Worm (Caenorhabditis elegans) whole organism, L2 larva: ENCODE measurements around the gene C02F5.10.

Experiments used
- Y55F3AM.14 ChIP-seq: fragments of 200-800 bp; sonication (Bioruptor generic); optimal IDR thresholded peaks from 2 replicates; lab custom pipeline; 2018; ENCODE audit warnings: mild to moderate bottlenecking, missing genetic modification characterization, missing compliant biosample characterization
- alr-1 ChIP-seq: fragments of 150-350 bp; optimal IDR thresholded peaks from 2 replicates; lab custom pipeline; 2014; ENCODE audit warnings: missing biosample characterization, missing genetic modification characterization
- ama-1 ChIP-seq: fragments of 150-350 bp; optimal IDR thresholded peaks from 2 replicates; lab custom pipeline; 2018; ENCODE audit warnings: inconsistent platforms
- blmp-1 ChIP-seq: sonication (generic microtip); optimal IDR thresholded peaks from 2 replicates; lab custom pipeline; 2017; ENCODE audit warnings: missing genetic modification characterization, mild to moderate bottlenecking, missing compliant biosample characterization, antibody characterized with exemption, moderate library complexity; ENCODE audit not compliant: insufficient read depth
- ceh-82 ChIP-seq: fragments of 150-350 bp; optimal IDR thresholded peaks from 2 replicates; lab custom pipeline; 2014; ENCODE audit warnings: missing biosample characterization, missing genetic modification characterization
- mdl-1 ChIP-seq, 2 experiments: fragments of 150-350 bp in 1 of 2; sonication (generic microtip) in 1 of 2; optimal IDR thresholded peaks; 2 replicates each; lab custom pipeline; 2017; ENCODE audit warnings: missing biosample characterization in 2 of 2, missing genetic modification characterization in 2 of 2
- nhr-10 ChIP-seq: sonication (generic microtip); optimal IDR thresholded peaks from 2 replicates; lab custom pipeline; 2017; ENCODE audit warnings: missing biosample characterization, missing genetic modification characterization
- nhr-23 ChIP-seq: fragments of 150-350 bp; optimal IDR thresholded peaks from 2 replicates; lab custom pipeline; 2014; ENCODE audit warnings: missing biosample characterization, missing genetic modification reagents, missing genetic modification characterization
- nhr-237 ChIP-seq: fragments of 150-350 bp; optimal IDR thresholded peaks from 2 replicates; lab custom pipeline; 2014; ENCODE audit warnings: missing biosample characterization, missing genetic modification characterization
- unc-39 ChIP-seq: fragments of 150-350 bp; optimal IDR thresholded peaks from 2 replicates; lab custom pipeline; 2014; ENCODE audit warnings: missing biosample characterization, missing genetic modification characterization
- zag-1 ChIP-seq: fragments of 150-350 bp; optimal IDR thresholded peaks from 2 replicates; lab custom pipeline; 2014; ENCODE audit warnings: missing biosample characterization, missing genetic modification characterization
- ztf-11 ChIP-seq: sonication (generic microtip); optimal IDR thresholded peaks from 2 replicates; lab custom pipeline; 2017; ENCODE audit warnings: missing biosample characterization, missing genetic modification characterization
- ztf-4 ChIP-seq: fragments of 150-350 bp; optimal IDR thresholded peaks from 2 replicates; lab custom pipeline; 2014; ENCODE audit warnings: missing biosample characterization, missing genetic modification characterization

- no peak for TF ChIP-seq blmp-1
- no peak for TF ChIP-seq ceh-82 (tag; lab: Kevin White, UChicago)
- no peak for TF ChIP-seq ztf-4 (tag; lab: Kevin White, UChicago)
- TF ChIP-seq zag-1 (tag; lab: Kevin White, UChicago): no peak
- no peak for TF ChIP-seq ztf-11 (tag; lab: Kevin White, UChicago)
- TF ChIP-seq Y55F3AM.14 (GFP tag; lab: Kevin White, UChicago): no peak
- TF ChIP-seq nhr-23 (tag; lab: Kevin White, UChicago): no peak
- TF ChIP-seq nhr-10 (tag; lab: Kevin White, UChicago): no peak
- TF ChIP-seq nhr-237: no peak
- no peak for TF ChIP-seq alr-1 (tag; lab: Kevin White, UChicago)
- TF ChIP-seq ama-1 (lab: Kevin White, UChicago): no peak
- no peak for TF ChIP-seq mdl-1 (tag; optimal IDR thresholded peaks at IDR 0.05; lab: Kevin White, UChicago)
- no peak for TF ChIP-seq unc-39 (tag; lab: Kevin White, UChicago)
Measured at ce11 chrIII:8211562-8211961, 37.7 kb downstream of the C02F5.10 start.
